Fruit fly (Drosophila melanogaster): ENCODE data around the gene CG32816.

The CG32816 gene

dm6 chrX:446002-446401 lies 24.5 kb downstream of the CG32816 start (continued):
- TF ChIP-seq CG9139 (GFP tag; optimal IDR thresholded peaks at IDR 0.05) (no peak), CG6792 (GFP tag; optimal IDR thresholded peaks at IDR 0.05) (peak; percentile 41), Lpt (GFP tag; optimal IDR thresholded peaks at IDR 0.05) (no peak), spab (GFP tag; optimal IDR thresholded peaks at IDR 0.05) (peak; percentile 37), Eip93F (GFP tag; optimal IDR thresholded peaks at IDR 0.05) (no peak), fd85E (GFP tag; optimal IDR thresholded peaks at IDR 0.05) (no peak), fd59A (GFP tag; optimal IDR thresholded peaks at IDR 0.05) (peak; percentile 23), CG3919 (GFP tag; optimal IDR thresholded peaks at IDR 0.05) (peak; percentile 9), CG8632 (GFP tag; optimal IDR thresholded peaks at IDR 0.05) (peak; percentile 14), net (GFP tag; optimal IDR thresholded peaks at IDR 0.05) (no peak), fkh (GFP tag; optimal IDR thresholded peaks at IDR 0.05) (no peak), vri (GFP tag; optimal IDR thresholded peaks at IDR 0.05) (no peak), Hr38 (GFP tag; optimal IDR thresholded peaks at IDR 0.05) (no peak), esn (GFP tag; optimal IDR thresholded peaks at IDR 0.05) (peak; percentile 47), Sox14 (GFP tag; optimal IDR thresholded peaks at IDR 0.05) (peak; percentile 13), CG15336 (GFP tag; IDR thresholded peaks at IDR 0.05) (no peak), Eip75B (GFP tag; optimal IDR thresholded peaks at IDR 0.05) (no peak), CG3032 (tag; optimal IDR thresholded peaks at IDR 0.05) (peak; percentile 51), achi (GFP tag; optimal IDR thresholded peaks at IDR 0.05) (peak; percentile 2), topi (GFP tag; optimal IDR thresholded peaks at IDR 0.05) (peak; percentile 55), CG10669 (GFP tag; optimal IDR thresholded peaks at IDR 0.05) (peak; percentile 46), CG11902 (GFP tag; optimal IDR thresholded peaks at IDR 0.05) (no peak), Met (GFP tag; optimal IDR thresholded peaks at IDR 0.05) (peak; percentile 43), CG34406 (GFP tag; optimal IDR thresholded peaks at IDR 0.05) (peak; percentile 5), CG8119 (GFP tag; IDR thresholded peaks at IDR 0.05) (no peak), dsx (GFP tag; optimal IDR thresholded peaks at IDR 0.05; ENCODE audit: poor library complexity, severe bottlenecking) (peak; percentile 37), CG1621 (tag; optimal IDR thresholded peaks at IDR 0.05) (no peak)

dm6 chrX:443981-444550 lies 26.5 kb downstream of the CG32816 start:
- TF ChIP-seq CG11762 (GFP tag; optimal IDR thresholded peaks at IDR 0.05; ENCODE audit: insufficient read depth), result peak; percentile 19
- TF ChIP-seq CG34406 (GFP tag; optimal IDR thresholded peaks at IDR 0.05), result peak; percentile 59
- TF ChIP-seq Eip78C (GFP tag), result peak; percentile 92
- peak; percentile 20 for TF ChIP-seq Sox15 (GFP tag; optimal IDR thresholded peaks at IDR 0.05)
- no peak for TF ChIP-seq dac (GFP tag; optimal IDR thresholded peaks at IDR 0.05)
- peak; percentile 21 for TF ChIP-seq CG32006 (GFP tag; optimal IDR thresholded peaks at IDR 0.05)
- TF ChIP-seq CG31627 (GFP tag; optimal IDR thresholded peaks at IDR 0.05), result peak; percentile 55
- no peak for TF ChIP-seq CG6854 (GFP tag; optimal IDR thresholded peaks at IDR 0.05)
- peak; percentile 58 for TF ChIP-seq CG9139 (GFP tag; optimal IDR thresholded peaks at IDR 0.05)
- peak; percentile 73 for TF ChIP-seq Eip75B (GFP tag; optimal IDR thresholded peaks at IDR 0.05)
- TF ChIP-seq ss (GFP tag; optimal IDR thresholded peaks at IDR 0.05), result peak; percentile 73 to 96
- TF ChIP-seq OdsH (GFP tag; optimal IDR thresholded peaks at IDR 0.05), result peak; percentile 53
- no peak; the same call in 1 of the 2 replicates for TF ChIP-seq CG15336 (GFP tag; IDR thresholded peaks at IDR 0.05)
- peak; percentile 73 for TF ChIP-seq CG6808 (GFP tag; optimal IDR thresholded peaks at IDR 0.05)
- peak; percentile 64 for TF ChIP-seq Met (GFP tag; optimal IDR thresholded peaks at IDR 0.05)
- TF ChIP-seq CG11294 (GFP tag; IDR thresholded peaks at IDR 0.05), result no peak
- TF ChIP-seq CG10631 (GFP tag; optimal IDR thresholded peaks at IDR 0.05), result peak; percentile 77
- TF ChIP-seq Smox (GFP tag; optimal IDR thresholded peaks at IDR 0.05), result peak; percentile 50
- 0 out of 3 replicates have a peak, but pooled peaks have one; percentile 12 for TF ChIP-seq eg (GFP tag; IDR thresholded peaks at IDR 0.05)
- TF ChIP-seq CG8632 (GFP tag; optimal IDR thresholded peaks at IDR 0.05), result peak; percentile 43
- TF ChIP-seq cyc (GFP tag; optimal IDR thresholded peaks at IDR 0.05), result peak; percentile 58
- TF ChIP-seq dsx (GFP tag; optimal IDR thresholded peaks at IDR 0.05; ENCODE audit: poor library complexity, severe bottlenecking), result peak; percentile 75
- peak; percentile 58 for TF ChIP-seq CG7368 (GFP tag; optimal IDR thresholded peaks at IDR 0.05)
- no peak for TF ChIP-seq Hr38 (GFP tag; optimal IDR thresholded peaks at IDR 0.05)
- TF ChIP-seq pdm3 (GFP tag; optimal IDR thresholded peaks at IDR 0.05), result peak; percentile 60
- peak; percentile 47; the same call in 1 of the 3 replicates for TF ChIP-seq CG8119 (GFP tag; IDR thresholded peaks at IDR 0.05)
- TF ChIP-seq CG6792 (GFP tag; optimal IDR thresholded peaks at IDR 0.05), result peak; percentile 60
- peak; percentile 17 for TF ChIP-seq CG11902 (GFP tag; optimal IDR thresholded peaks at IDR 0.05)
- TF ChIP-seq acj6 (GFP tag; optimal IDR thresholded peaks at IDR 0.05), result peak; percentile 69
- TF ChIP-seq achi (GFP tag; optimal IDR thresholded peaks at IDR 0.05), result peak; percentile 60
- peak; percentile 71 for TF ChIP-seq esn (GFP tag; optimal IDR thresholded peaks at IDR 0.05)
- no peak for TF ChIP-seq CG4318 (GFP tag; optimal IDR thresholded peaks at IDR 0.05)
- TF ChIP-seq CG3919 (GFP tag; optimal IDR thresholded peaks at IDR 0.05), result peak; percentile 71
- TF ChIP-seq Gug (GFP tag; IDR thresholded peaks at IDR 0.05), result no peak
- peak; percentile 72 for TF ChIP-seq topi (GFP tag; optimal IDR thresholded peaks at IDR 0.05)
- no peak for TF ChIP-seq Eip93F (GFP tag; optimal IDR thresholded peaks at IDR 0.05)

Measured in whole organism, prepupa.